Fruit fly (Drosophila melanogaster) ovary, adult (tissue): ENCODE measurements around the gene CG11634.

Source experiments
- CG17801 ChIP-seq: fragments of 200-800 bp; optimal IDR thresholded peaks from 2 replicates; lab custom pipeline; 2019; ENCODE audit warnings: missing biosample characterization, mild to moderate bottlenecking, missing genetic modification characterization, moderate library complexity; ENCODE audit not compliant: partially characterized antibody

Gene CG11634

dm6 chr2L:21916000-21916399 lies at the start of gene CG11634:
CG11634 (plus strand) TSS chr2L:21916300.
- TF ChIP-seq CG17801 (GFP tag; lab: Kevin White, UChicago): no peak

DNA sequence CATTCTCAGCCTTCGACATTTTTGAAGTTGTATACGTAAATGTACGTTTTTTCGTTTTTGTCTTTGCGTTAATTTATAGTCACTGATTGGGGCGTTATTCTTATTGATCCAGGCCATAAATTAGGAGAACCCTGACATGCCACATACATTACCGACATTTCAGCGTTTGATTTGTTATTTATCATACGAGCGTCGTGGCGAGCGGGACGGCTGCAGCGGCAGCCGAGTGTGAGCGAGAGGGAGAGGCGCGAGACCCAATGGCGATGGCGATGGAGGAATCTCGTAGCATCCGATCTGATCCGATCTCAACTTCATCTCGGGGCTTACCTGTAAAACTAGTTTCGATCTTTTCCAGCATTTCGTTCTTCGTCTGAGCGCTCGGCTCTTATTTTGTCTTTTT lies 49.7 kb upstream of the CG11634 start:
- TF ChIP-seq CG17801 (GFP tag; lab: Kevin White, UChicago): no peak

- TF ChIP-seq CG17801 (GFP tag; lab: Kevin White, UChicago): no peak
These were observed 48.8 kb upstream of the CG11634 start for dm6 chr2L:21867040-21867981.

DNA sequence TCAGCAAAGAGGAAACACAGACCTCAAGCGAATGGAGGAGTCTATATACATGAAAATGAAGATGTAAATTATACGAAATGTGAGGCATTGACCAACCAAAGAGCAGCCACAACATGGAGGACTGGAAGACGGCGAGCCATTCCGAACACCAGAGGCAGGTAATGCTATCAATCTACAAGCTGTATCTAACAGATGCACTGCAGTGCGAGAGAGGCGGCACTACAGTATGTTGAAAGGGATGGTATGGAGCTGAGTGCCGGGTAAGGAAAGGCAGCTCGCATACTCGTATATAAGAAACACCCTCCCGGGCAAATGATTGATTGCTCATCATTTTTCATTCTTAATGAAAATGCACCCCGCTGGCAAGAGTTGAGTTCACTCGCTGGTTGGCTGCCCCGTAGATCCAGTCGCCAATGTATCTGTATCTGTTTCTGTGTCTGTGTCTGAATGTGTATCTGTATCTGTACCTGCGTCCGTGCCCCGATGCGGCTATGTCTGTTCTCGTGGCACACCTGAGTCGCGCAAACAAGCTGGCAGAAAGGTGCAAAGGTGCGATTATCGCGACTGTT lies 47.3 kb upstream of the CG11634 start:
- no peak for TF ChIP-seq CG17801 (GFP tag; lab: Kevin White, UChicago)

- TF ChIP-seq CG17801 (GFP tag; lab: Kevin White, UChicago): no peak
These were observed 44.4 kb upstream of the CG11634 start for dm6 chr2L:21871708-21872107.

DNA sequence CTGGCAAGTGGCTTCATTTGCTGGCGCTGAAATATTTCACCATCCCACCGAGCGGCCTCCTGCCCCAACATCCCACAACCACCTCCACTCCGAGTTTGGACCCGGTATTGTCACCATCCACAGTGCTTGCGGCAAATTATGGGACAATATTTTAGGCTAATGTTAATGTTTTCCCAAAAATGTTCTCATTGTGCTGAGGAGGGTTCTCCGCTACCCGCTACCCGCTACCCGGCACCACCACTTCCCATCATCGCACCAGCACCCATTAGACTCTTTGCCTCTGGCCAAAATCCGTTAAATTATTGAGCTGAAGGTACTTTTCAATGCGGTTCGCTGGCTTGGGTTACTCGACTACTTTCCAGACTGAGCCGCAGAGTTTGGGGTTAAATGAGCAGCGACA lies 42.4 kb upstream of the CG11634 start:
- no peak for TF ChIP-seq CG17801 (GFP tag; lab: Kevin White, UChicago)

DNA sequence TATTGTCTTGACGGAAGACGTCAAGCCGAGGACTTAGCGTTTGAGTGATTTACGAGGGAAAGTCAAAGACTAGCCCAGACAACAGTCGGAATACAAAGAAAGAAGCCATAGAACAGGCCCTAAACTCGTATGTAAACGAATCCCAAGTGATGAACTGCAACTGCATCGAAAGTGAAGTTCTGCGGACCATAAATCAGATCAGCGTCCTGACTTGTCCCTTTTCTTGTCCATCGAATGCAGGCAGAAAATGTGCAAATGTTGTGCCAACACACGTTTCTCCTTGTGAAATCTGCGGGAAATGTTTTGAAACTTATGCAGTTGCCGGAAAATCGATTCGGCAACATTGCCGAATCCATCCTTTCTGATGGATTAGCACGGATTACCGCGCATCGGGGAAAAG lies 39.1 kb upstream of the CG11634 start:
- TF ChIP-seq CG17801 (GFP tag; lab: Kevin White, UChicago): no peak

DNA sequence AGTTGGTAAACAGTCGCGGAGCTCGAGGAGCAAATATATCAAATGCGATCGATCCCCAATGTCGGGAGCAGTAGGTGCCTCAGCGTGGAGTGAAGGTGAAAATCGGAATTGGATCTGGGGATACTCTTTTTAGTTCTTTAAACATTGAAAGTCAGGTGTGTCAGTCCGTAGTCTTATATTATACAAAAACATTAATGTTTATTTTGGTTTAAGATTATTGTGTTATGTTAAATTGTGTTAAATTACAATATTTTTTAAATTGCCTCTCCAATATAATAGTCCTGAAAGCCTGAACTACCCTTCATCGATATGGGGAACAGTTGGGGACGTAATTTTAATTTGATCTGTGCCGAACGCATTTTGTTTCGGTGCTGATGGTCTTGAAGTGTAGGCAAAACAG lies 36.7 kb upstream of the CG11634 start:
- no peak for TF ChIP-seq CG17801 (GFP tag; lab: Kevin White, UChicago)

- TF ChIP-seq CG17801 (GFP tag; lab: Kevin White, UChicago): no peak
These were observed 34.5 kb upstream of the CG11634 start for dm6 chr2L:21881504-21882124.

DNA sequence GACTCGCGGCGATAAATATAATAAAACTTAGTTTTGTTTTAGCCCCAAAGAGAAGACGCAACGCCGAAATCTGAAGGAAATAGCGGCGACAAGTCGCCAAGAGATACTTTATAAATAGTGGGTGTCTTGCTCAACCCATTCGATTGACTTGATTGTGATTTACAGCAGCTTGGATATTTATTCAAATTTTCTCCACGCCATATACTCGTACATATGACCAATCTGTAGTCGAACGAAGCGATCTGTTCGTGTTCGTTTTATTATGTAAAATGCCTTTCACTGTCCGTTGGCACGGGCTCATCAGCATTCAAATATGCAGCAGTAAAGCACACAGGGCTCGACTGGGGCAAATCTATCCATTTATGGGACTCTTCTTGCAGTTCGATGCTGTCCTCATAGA lies 30.6 kb upstream of the CG11634 start:
- TF ChIP-seq CG17801 (GFP tag; lab: Kevin White, UChicago): no peak

- TF ChIP-seq CG17801 (GFP tag; lab: Kevin White, UChicago): no peak
These were observed 29.8 kb upstream of the CG11634 start for dm6 chr2L:21886260-21886659.

dm6 chr2L:21887582-21887981 lies 28.5 kb upstream of the CG11634 start:
- TF ChIP-seq CG17801 (GFP tag; lab: Kevin White, UChicago): no peak

DNA sequence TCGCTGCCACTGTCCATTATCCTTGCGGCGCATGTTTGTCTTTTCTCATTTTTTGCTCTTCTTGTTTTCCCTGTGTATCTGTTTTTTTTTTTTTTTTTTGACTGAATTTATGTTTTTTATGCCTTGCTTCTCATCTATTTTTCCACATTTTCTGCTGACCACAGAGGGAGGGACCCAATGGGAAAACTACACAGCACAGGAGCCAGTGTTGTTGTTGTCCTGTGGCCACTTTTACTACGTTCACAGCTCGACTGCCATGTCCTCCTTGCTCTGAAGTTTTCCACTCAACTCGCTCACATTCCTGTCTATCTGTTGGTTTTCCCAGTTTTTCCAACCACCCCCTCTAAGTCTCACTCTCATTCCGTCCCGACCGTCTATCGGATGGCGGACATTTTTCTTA lies 25.9 kb upstream of the CG11634 start:
- TF ChIP-seq CG17801 (GFP tag; lab: Kevin White, UChicago): no peak

dm6 chr2L:21896046-21896445 lies 20.1 kb upstream of the CG11634 start:
- TF ChIP-seq CG17801 (GFP tag; lab: Kevin White, UChicago): no peak

DNA sequence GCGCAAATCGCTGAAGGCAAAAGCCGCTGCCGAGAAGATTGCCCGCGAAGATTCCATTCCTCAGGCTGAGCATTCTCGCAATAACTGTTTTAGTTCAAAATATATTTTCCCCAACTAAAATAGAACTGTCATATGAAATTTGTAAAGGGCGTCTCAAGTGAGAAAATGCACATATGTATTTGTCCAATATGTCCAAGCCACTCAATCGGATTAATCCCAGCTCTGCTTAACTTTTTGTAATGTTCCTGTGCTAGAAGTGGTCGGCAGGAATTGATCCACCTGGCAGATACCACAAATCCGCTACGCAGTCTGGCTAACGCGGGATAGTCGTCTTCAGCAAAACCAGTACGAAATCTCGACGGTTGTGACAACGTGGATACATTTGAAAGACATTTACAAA lies 17.9 kb upstream of the CG11634 start, which contains the start of gene CG11629:
Gene CG11629 (minus strand): TSS at position 101 of the 400 bp plus-strand sequence.
- TF ChIP-seq CG17801 (GFP tag; lab: Kevin White, UChicago): no peak
